Worm (Caenorhabditis elegans): ENCODE data around the gene T27E7.4.
A peak's percentile ranks its signal among the peaks of the same experiment; 100 is the strongest.

T27E7.4 gene

DNA sequence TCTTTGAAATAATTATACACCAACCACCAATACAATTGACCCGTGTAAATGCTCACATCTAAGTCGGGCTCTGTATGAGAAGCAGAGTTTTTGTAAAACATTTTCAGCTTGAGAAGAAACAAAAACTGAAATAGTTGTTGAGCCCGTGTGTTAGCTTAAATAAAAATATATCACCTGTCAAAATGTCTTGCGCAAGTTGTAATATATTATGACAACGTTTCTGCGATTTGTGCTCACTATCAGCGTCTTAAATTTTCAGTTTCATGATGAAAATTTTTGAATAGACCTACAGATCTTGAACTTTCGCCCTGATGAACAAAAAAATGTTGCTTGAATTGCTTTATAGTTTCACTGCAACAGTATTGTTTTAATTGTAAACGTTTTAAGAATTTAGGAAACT is at the start of gene T27E7.4:
T27E7.4 (minus strand) TSS at position 101 of the 400 bp plus-strand sequence.
- TF ChIP-seq pag-3 (tag; optimal IDR thresholded peaks at IDR 0.05; ENCODE audit: borderline replicate concordance, insufficient read depth) (no peak), lin-39 (tag; optimal IDR thresholded peaks at IDR 0.05) (no peak), egl-13 (tag; optimal IDR thresholded peaks at IDR 0.05) (no peak), zag-1 (tag; optimal IDR thresholded peaks at IDR 0.05) (no peak)

DNA sequence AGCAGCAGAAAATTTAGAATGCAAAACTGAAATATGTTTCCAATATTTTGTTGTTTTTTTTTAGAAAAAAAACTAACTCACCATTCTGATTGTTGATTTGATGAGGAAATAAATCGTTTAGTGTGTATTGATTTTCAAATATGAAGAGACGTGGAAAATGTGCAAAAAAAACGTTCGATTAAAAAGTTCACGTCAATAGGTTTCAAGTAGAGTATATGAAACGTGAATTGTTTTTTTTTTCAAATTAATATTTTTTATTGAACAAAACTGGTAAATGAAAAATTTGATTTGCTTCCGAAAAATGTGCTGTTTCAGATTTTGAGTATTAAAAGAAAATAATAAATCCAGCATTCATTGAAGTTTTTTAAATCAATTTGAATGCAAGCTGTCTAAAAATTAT is 46.1 kb upstream of the T27E7.4 start, which contains the start of gene irld-18:
irld-18 (minus strand) TSS at position 101 of the 400 bp plus-strand sequence.
- TF ChIP-seq lin-39 (tag; optimal IDR thresholded peaks at IDR 0.05) (no peak), swsn-7 (tag; optimal IDR thresholded peaks at IDR 0.05) (no peak), elt-3 (tag; optimal IDR thresholded peaks at IDR 0.05) (no peak), snpc-4 (tag; optimal IDR thresholded peaks at IDR 0.05) (no peak), mef-2 (tag; optimal IDR thresholded peaks at IDR 0.05) (no peak), sox-4 (tag; optimal IDR thresholded peaks at IDR 0.05) (no peak), pqm-1 (tag; optimal IDR thresholded peaks at IDR 0.05) (no peak), pax-3 (tag; optimal IDR thresholded peaks at IDR 0.05) (no peak), skn-1 (tag; optimal IDR thresholded peaks at IDR 0.05) (no peak), vab-15 (tag; optimal IDR thresholded peaks at IDR 0.05) (no peak)

DNA sequence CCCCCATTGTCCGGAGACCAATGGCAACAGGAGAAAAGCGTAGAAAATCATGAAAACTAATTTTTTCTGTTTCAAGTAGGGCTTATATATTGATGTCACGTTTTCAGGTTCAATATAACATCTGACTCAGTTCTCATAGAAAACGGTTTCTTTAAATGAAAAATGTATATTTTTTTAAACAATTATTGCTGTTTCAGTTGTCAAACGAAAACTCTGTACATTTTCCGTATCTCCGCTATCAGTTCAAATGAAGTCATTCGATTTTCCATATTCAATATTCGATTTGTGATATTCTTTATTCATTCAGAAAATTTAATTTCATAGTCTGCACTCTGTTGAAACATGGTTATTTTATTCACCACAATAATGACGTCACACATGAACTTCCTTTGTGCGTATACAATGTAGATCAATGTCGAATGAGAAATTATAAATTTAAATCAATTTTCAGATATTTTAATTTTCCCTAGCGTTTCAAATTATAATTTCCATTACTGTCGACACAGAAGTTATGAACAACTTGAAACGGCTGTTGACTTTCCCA is 43.9 kb upstream of the T27E7.4 start, which contains the start of gene Y57G11B.8:
Y57G11B.8 (minus strand) TSS at position 51 of the 544 bp plus-strand sequence.
- no peak for TF ChIP-seq dpl-1 (GFP tag; optimal IDR thresholded peaks at IDR 0.05)

DNA sequence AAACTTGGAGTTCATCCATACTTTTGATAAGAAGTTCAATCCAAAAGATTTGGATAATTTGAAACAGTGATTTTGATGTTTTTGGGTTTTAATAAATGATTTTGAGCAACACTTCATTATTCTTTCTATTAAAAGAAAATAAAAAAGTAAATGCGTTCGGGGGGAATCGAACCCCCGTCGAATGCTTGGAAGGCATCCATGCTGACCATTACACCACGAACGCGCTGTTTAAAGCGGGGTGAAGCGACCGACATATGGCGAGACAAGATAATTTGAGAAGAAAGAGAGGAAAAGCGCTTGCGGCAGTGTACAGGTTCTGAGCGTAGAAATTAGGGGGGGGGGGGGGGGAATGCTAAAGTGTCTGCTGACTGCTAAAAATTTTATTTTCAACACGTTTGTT is 41.6 kb upstream of the T27E7.4 start:
- TF ChIP-seq elt-3 (tag; optimal IDR thresholded peaks at IDR 0.05) = no peak
- TF ChIP-seq lin-39 (tag; optimal IDR thresholded peaks at IDR 0.05) = no peak
- TF ChIP-seq snpc-4 (tag; optimal IDR thresholded peaks at IDR 0.05) = no peak
- no peak for TF ChIP-seq nhr-85 (tag)
- no peak for TF ChIP-seq mdl-1 (tag; optimal IDR thresholded peaks at IDR 0.05)
- no peak for TF ChIP-seq mab-9 (GFP tag; IDR thresholded peaks at IDR 0.05)
- TF ChIP-seq nhr-20 (tag; optimal IDR thresholded peaks at IDR 0.05) = peak; percentile 32
- peak; percentile 42 for TF ChIP-seq nhr-90 (tag; optimal IDR thresholded peaks at IDR 0.05; ENCODE audit: poor library complexity)
- TF ChIP-seq egl-13 (tag; optimal IDR thresholded peaks at IDR 0.05) = no peak
- no peak for TF ChIP-seq unc-98 (GFP tag; IDR thresholded peaks at IDR 0.05)
- TF ChIP-seq nhr-19 (GFP tag; conservative IDR thresholded peaks at IDR 0.05) = 0 out of 2 replicates have a peak, but pooled peaks have one; percentile 26
- no peak for TF ChIP-seq efl-1 (optimal IDR thresholded peaks at IDR 0.05)
- peak in 1 of 2 experiments; percentile 82 for TF ChIP-seq efl-1 (GFP tag; optimal IDR thresholded peaks at IDR 0.05 in 1 of 2)
- TF ChIP-seq elt-2 (tag; optimal IDR thresholded peaks at IDR 0.05) = peak; percentile 2
- TF ChIP-seq hpl-2 (GFP tag; optimal IDR thresholded peaks at IDR 0.05) = no peak
- TF ChIP-seq jun-1 (tag; optimal IDR thresholded peaks at IDR 0.05) = no peak
- no peak for TF ChIP-seq F16B12.6 (tag; optimal IDR thresholded peaks at IDR 0.05)
- no peak for TF ChIP-seq nhr-77 (tag; optimal IDR thresholded peaks at IDR 0.05)
- no peak for TF ChIP-seq lin-13 (GFP tag; optimal IDR thresholded peaks at IDR 0.05)
- peak; percentile 5 for TF ChIP-seq blmp-1 (tag; optimal IDR thresholded peaks at IDR 0.05)
- no peak for TF ChIP-seq ztf-11 (tag; optimal IDR thresholded peaks at IDR 0.05)
- no peak for TF ChIP-seq nhr-71 (tag; optimal IDR thresholded peaks at IDR 0.05)

DNA sequence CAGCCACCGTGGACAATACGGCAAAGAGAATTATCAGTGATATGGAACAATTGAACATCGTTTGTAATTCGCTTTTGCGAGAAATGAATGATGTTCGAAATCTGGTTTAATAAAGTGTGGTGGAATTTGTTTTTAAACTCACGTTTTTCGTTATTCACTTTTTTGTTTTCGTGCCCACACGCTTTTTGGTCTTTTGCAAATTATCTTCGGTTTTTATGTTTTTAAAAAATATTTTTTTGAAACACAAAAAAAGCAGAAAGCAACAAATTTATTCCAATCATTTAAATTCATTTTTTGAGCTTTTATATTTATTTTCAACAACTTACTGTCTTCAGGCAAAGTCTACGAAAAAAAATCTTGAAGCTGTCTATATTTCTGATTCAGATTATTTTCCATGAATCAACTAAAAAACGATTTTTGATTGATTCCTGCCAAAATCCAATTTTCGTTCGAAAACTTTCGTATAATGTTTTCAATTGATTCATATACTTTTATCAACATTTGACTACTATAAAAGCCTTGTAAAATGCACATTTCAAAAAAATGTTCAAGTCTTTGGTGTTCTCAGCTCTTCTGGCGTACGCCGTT is 39.5 kb upstream of the T27E7.4 start, which contains the start of the genes Y57G11B.3 and Y57G11B.5:
Y57G11B.3 (minus strand) TSS at position 101 of the 588 bp plus-strand sequence.
Y57G11B.5 (plus strand) TSS at position 538 of the 588 bp plus-strand sequence.
- TF ChIP-seq snpc-4 (tag; optimal IDR thresholded peaks at IDR 0.05) = no peak
- no peak for TF ChIP-seq nhr-19 (GFP tag; conservative IDR thresholded peaks at IDR 0.05)
- TF ChIP-seq ces-1 (GFP tag; optimal IDR thresholded peaks at IDR 0.05) = no peak
- TF ChIP-seq nhr-28 (tag; optimal IDR thresholded peaks at IDR 0.05) = no peak
- TF ChIP-seq mef-2 (tag; optimal IDR thresholded peaks at IDR 0.05) = no peak
- no peak for TF ChIP-seq nhr-76 (tag; optimal IDR thresholded peaks at IDR 0.05)
- no peak for TF ChIP-seq lin-35 (GFP tag; optimal IDR thresholded peaks at IDR 0.05)
- no peak for TF ChIP-seq sox-4 (tag; optimal IDR thresholded peaks at IDR 0.05)
